Worm (Caenorhabditis elegans): ENCODE measurements around the gene dnj-18.

dnj-18 gene

ce11 chrIII:4649811-4650544 lies 47.9 kb upstream of the dnj-18 start, which contains the start of gene ppm-2 (continued):
- TF ChIP-seq daf-12 (tag; optimal IDR thresholded peaks at IDR 0.05) (no peak), lin-38 (GFP tag; IDR thresholded peaks at IDR 0.05) (peak; percentile 22; the same call in 1 of the 2 replicates), nhr-77 (tag; optimal IDR thresholded peaks at IDR 0.05) (peak; percentile 14), F26F4.8 (GFP tag; conservative IDR thresholded peaks at IDR 0.05) (no peak), hlh-30 (tag; optimal IDR thresholded peaks at IDR 0.05; ENCODE audit: insufficient read depth) (peak; percentile 73), lsy-2 (tag; optimal IDR thresholded peaks at IDR 0.05) (peak in 1 of 2 experiments; percentile 47), nhr-28 (tag; optimal IDR thresholded peaks at IDR 0.05) (peak; percentile 63), unc-130 (GFP tag; optimal IDR thresholded peaks at IDR 0.05) (peak; percentile 27), snpc-4 (tag; optimal IDR thresholded peaks at IDR 0.05) (no peak), zfp-3 (GFP tag; conservative IDR thresholded peaks at IDR 0.05) (0 out of 2 replicates have a peak, but pooled peaks have one; percentile 45), dmd-9 (GFP tag; IDR thresholded peaks at IDR 0.05) (0 out of 2 replicates have a peak, but pooled peaks have one; percentile 4)

- peak in 1 of 2 experiments; percentile 50 for TF ChIP-seq unc-62 (GFP tag; optimal IDR thresholded peaks at IDR 0.05 in 1 of 2)
- TF ChIP-seq unc-62 (tag; optimal IDR thresholded peaks at IDR 0.05), result no peak
- no peak for TF ChIP-seq unc-130 (GFP tag; optimal IDR thresholded peaks at IDR 0.05)
- no peak for TF ChIP-seq lin-13 (GFP tag; optimal IDR thresholded peaks at IDR 0.05)
- TF ChIP-seq ces-1 (GFP tag; optimal IDR thresholded peaks at IDR 0.05), result no peak
- TF ChIP-seq nhr-237 (tag; optimal IDR thresholded peaks at IDR 0.05), result no peak
- TF ChIP-seq nhr-111 (GFP tag; optimal IDR thresholded peaks at IDR 0.05), result peak; percentile 35
- peak; percentile 41 for TF ChIP-seq mep-1 (tag; optimal IDR thresholded peaks at IDR 0.05)
- TF ChIP-seq Y48G9A.11 (GFP tag; IDR thresholded peaks at IDR 0.05), result no peak
- TF ChIP-seq madf-5 (GFP tag; IDR thresholded peaks at IDR 0.05), result peak in 1 of 2 experiments; percentile 6; a peak in 1 of 4 replicates
- TF ChIP-seq ceh-20 (GFP tag; IDR thresholded peaks at IDR 0.05), result no peak
- no peak for TF ChIP-seq spr-3 (GFP tag; optimal IDR thresholded peaks at IDR 0.05)
- no peak for TF ChIP-seq cey-2 (tag; optimal IDR thresholded peaks at IDR 0.05; ENCODE audit: borderline replicate concordance, insufficient read depth)
- no peak for TF ChIP-seq gei-8 (GFP tag; optimal IDR thresholded peaks at IDR 0.05)
- no peak for TF ChIP-seq sdz-12 (GFP tag; optimal IDR thresholded peaks at IDR 0.05)
- peak; percentile 17 for TF ChIP-seq mes-2 (tag; optimal IDR thresholded peaks at IDR 0.05; ENCODE audit: poor library complexity, severe bottlenecking)
- no peak for TF ChIP-seq D1046.2 (GFP tag; IDR thresholded peaks at IDR 0.05)
- TF ChIP-seq R02D3.7 (tag; optimal IDR thresholded peaks at IDR 0.05), result no peak
Measured at ce11 chrIII:4653374-4653773, 44.5 kb upstream of the dnj-18 start.

DNA sequence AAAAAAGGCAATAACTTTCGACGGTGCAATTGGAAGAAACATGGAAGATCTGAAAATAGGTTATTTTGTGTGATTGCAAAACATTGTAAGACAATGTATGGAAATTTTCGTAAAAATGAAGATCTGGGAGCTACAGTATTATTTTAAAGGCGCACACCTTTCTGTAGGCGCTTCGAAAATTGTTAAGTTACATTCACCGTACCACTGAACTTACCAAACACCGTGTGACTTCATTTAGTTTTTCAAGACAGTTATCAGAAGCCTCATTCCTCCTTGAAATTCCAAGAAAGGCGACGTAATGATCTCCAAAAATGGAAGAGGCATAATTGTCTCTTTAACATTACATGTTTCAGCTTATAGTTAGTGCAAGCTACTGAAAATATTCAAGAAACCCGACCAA lies 44.0 kb upstream of the dnj-18 start:
- TF ChIP-seq ceh-82 (tag; optimal IDR thresholded peaks at IDR 0.05) (no peak), F44E2.7 (GFP tag; IDR thresholded peaks at IDR 0.05) (no peak), lir-3 (tag; optimal IDR thresholded peaks at IDR 0.05) (no peak), mes-2 (tag; optimal IDR thresholded peaks at IDR 0.05; ENCODE audit: poor library complexity, severe bottlenecking) (no peak), R02D3.7 (tag; optimal IDR thresholded peaks at IDR 0.05) (no peak), lin-38 (GFP tag; IDR thresholded peaks at IDR 0.05) (peak; percentile 44), ces-1 (GFP tag; optimal IDR thresholded peaks at IDR 0.05) (no peak), daf-12 (tag; optimal IDR thresholded peaks at IDR 0.05) (no peak), fkh-10 (GFP tag; optimal IDR thresholded peaks at IDR 0.05) (no peak), mdt-29 (GFP tag; IDR thresholded peaks at IDR 0.05) (no peak), madf-9 (GFP tag; conservative IDR thresholded peaks at IDR 0.05) (no peak), F37D6.2 (tag; optimal IDR thresholded peaks at IDR 0.05) (no peak), ctbp-1 (GFP tag; IDR thresholded peaks at IDR 0.05) (no peak), aha-1 (tag) (no peak), unc-39 (tag; optimal IDR thresholded peaks at IDR 0.05) (no peak), lin-13 (GFP tag; optimal IDR thresholded peaks at IDR 0.05) (no peak), zag-1 (tag; optimal IDR thresholded peaks at IDR 0.05) (no peak), pha-4 (GFP tag; IDR thresholded peaks at IDR 0.05) (no peak; the same call in 1 of the 2 replicates), pha-4 (tag; optimal IDR thresholded peaks at IDR 0.05) (no peak), nhr-48 (tag; optimal IDR thresholded peaks at IDR 0.05) (no peak), nhr-42 (GFP tag; IDR thresholded peaks at IDR 0.05) (0 out of 2 replicates have a peak, but pooled peaks have one; percentile 7), ztf-7 (tag; optimal IDR thresholded peaks at IDR 0.05) (no peak), nhr-76 (tag; optimal IDR thresholded peaks at IDR 0.05) (no peak), lin-39 (tag; optimal IDR thresholded peaks at IDR 0.05) (no peak), ceh-28 (tag; optimal IDR thresholded peaks at IDR 0.05) (no peak), nhr-41 (GFP tag; IDR thresholded peaks at IDR 0.05) (no peak)
